Worm (Caenorhabditis elegans) whole organism, L4 larva: ENCODE results near the gene Y38H6C.23.
A peak's percentile ranks its signal among the peaks of the same experiment; 100 is the strongest.

Experiments used
- D1046.2 ChIP-seq: fragments of 200-800 bp; sonication (Bioruptor generic); IDR thresholded peaks from 2 replicates; pipeline ENCODE4 v1.3.6; 2022; ENCODE audit warnings: missing genetic modification characterization, missing compliant biosample characterization
- Y105C5A.15 ChIP-seq: fragments of 200-800 bp; sonication (Bioruptor generic); IDR thresholded peaks from 2 replicates; pipeline ENCODE4 v1.3.6; 2022; ENCODE audit warnings: missing genetic modification characterization, missing compliant biosample characterization
- Y48G9A.11 ChIP-seq: fragments of 200-800 bp; sonication (Bioruptor generic); IDR thresholded peaks from 2 replicates; pipeline ENCODE4 v1.3.6; 2022; ENCODE audit warnings: missing genetic modification reagents, missing genetic modification characterization, missing compliant biosample characterization
- Y5F2A.4 ChIP-seq: fragments of 200-800 bp; sonication (Bioruptor generic); optimal IDR thresholded peaks from 2 replicates; lab custom pipeline; 2018; ENCODE audit warnings: mild to moderate bottlenecking, missing genetic modification characterization, missing compliant biosample characterization
- ZK337.2 ChIP-seq: fragments of 200-800 bp; sonication (Bioruptor generic); IDR thresholded peaks from 2 replicates; pipeline ENCODE4 v1.3.6; 2022; ENCODE audit warnings: missing genetic modification reagents, missing genetic modification characterization, missing compliant biosample characterization
- ZK546.5 ChIP-seq, 2 experiments: sonication (generic microtip); optimal IDR thresholded peaks; 2 replicates each; lab custom pipeline; 2017; ENCODE audit warnings: missing biosample characterization in 2 of 2, missing genetic modification characterization in 2 of 2
- aha-1 ChIP-seq: fragments of 150-350 bp; peaks from one replicate; lab custom pipeline; 2014; ENCODE audit warnings: missing biosample characterization, missing genetic modification characterization
- arid-1 ChIP-seq: fragments of 200-800 bp; sonication (Bioruptor generic); conservative IDR thresholded peaks from 2 replicates; pipeline ENCODE4 v1.3.6; 2022; ENCODE audit warnings: missing genetic modification reagents, missing genetic modification characterization, missing compliant biosample characterization
- attf-4 ChIP-seq: sonication (generic microtip); optimal IDR thresholded peaks from 3 replicates; lab custom pipeline; 2017; ENCODE audit warnings: missing biosample characterization, missing genetic modification characterization
- ceh-32 ChIP-seq: sonication (generic microtip); optimal IDR thresholded peaks from 2 replicates; lab custom pipeline; 2016; ENCODE audit warnings: mild to moderate bottlenecking, missing genetic modification characterization, missing compliant biosample characterization; ENCODE audit not compliant: poor library complexity
- ctbp-1 ChIP-seq: fragments of 200-800 bp; sonication (Bioruptor generic); IDR thresholded peaks from 2 replicates; pipeline ENCODE4 v1.3.6; 2022; ENCODE audit warnings: missing genetic modification reagents, missing genetic modification characterization, missing compliant biosample characterization
- daf-16 ChIP-seq, 3 experiments: sonication (generic microtip); optimal IDR thresholded peaks; 2 replicates each; lab custom pipeline; 2016 to 2017; ENCODE audit warnings: missing genetic modification characterization in 3 of 3, missing genetic modification reagents in 3 of 3, mild to moderate bottlenecking in 2 of 3, missing compliant biosample characterization in 2 of 3, missing biosample characterization in 1 of 3, moderate library complexity in 1 of 3
- daf-8 ChIP-seq: fragments of 200-800 bp; sonication (Bioruptor generic); IDR thresholded peaks from 2 replicates; pipeline ENCODE4 v1.3.6; 2022; ENCODE audit warnings: missing genetic modification characterization, missing compliant biosample characterization
- dmd-8 ChIP-seq: fragments of 200-800 bp; sonication (Bioruptor generic); IDR thresholded peaks from 2 replicates; pipeline ENCODE4 v1.3.6; 2022; ENCODE audit warnings: missing genetic modification characterization, missing compliant biosample characterization
- dve-1 ChIP-seq: sonication (generic microtip); optimal IDR thresholded peaks from 2 replicates; lab custom pipeline; 2017; ENCODE audit warnings: antibody characterized with exemption, mild to moderate bottlenecking, missing genetic modification characterization, missing compliant biosample characterization; ENCODE audit not compliant: insufficient read depth
- egl-27 ChIP-seq: sonication (generic microtip); optimal IDR thresholded peaks from 3 replicates; lab custom pipeline; 2017; ENCODE audit warnings: missing biosample characterization, missing genetic modification reagents, missing genetic modification characterization
- hif-1 ChIP-seq, 2 experiments: sonication (generic microtip); optimal IDR thresholded peaks; 2 replicates each; lab custom pipeline; 2016 to 2017; ENCODE audit warnings: missing compliant biosample characterization in 2 of 2, missing genetic modification characterization in 2 of 2, missing genetic modification reagents in 2 of 2, missing genotype in 2 of 2, mild to moderate bottlenecking in 1 of 2
- hlh-11 ChIP-seq: fragments of 200-800 bp; sonication (Bioruptor generic); optimal IDR thresholded peaks from 2 replicates; lab custom pipeline; 2018; ENCODE audit warnings: mild to moderate bottlenecking, missing genetic modification characterization, missing compliant biosample characterization
- lin-13 ChIP-seq: fragments of 150-350 bp; optimal IDR thresholded peaks from 2 replicates; lab custom pipeline; 2014; ENCODE audit warnings: missing biosample characterization, missing genetic modification reagents, missing genetic modification characterization
- lsy-2 ChIP-seq, 2 experiments: fragments of 150-350 bp in 1 of 2; sonication (generic microtip) in 1 of 2; optimal IDR thresholded peaks; 2 replicates each; lab custom pipeline; 2014 to 2017; ENCODE audit warnings: missing biosample characterization in 2 of 2, missing genetic modification characterization in 2 of 2
- mdt-29 ChIP-seq: fragments of 200-800 bp; sonication (Bioruptor generic); IDR thresholded peaks from 2 replicates; pipeline ENCODE4 v1.3.6; 2022; ENCODE audit warnings: missing genetic modification reagents, missing genetic modification characterization, missing compliant biosample characterization
- nhr-237 ChIP-seq: sonication (generic microtip); optimal IDR thresholded peaks from 2 replicates; lab custom pipeline; 2017; ENCODE audit warnings: missing biosample characterization, missing genetic modification characterization
- nhr-28 ChIP-seq: fragments of 150-350 bp; optimal IDR thresholded peaks from 2 replicates; lab custom pipeline; 2014; ENCODE audit warnings: missing biosample characterization, missing genetic modification characterization
- nhr-41 ChIP-seq: fragments of 200-800 bp; sonication (Bioruptor generic); IDR thresholded peaks from 2 replicates; pipeline ENCODE4 v1.3.6; 2022; ENCODE audit warnings: missing genetic modification reagents, missing genetic modification characterization, missing compliant biosample characterization
- nhr-77 ChIP-seq: fragments of 150-350 bp; optimal IDR thresholded peaks from 2 replicates; lab custom pipeline; 2014; ENCODE audit warnings: missing biosample characterization, missing genetic modification characterization
- pha-4 ChIP-seq, 2 experiments: fragments of 150-350 bp in 1 of 2; fragments of 200-800 bp in 1 of 2; sonication (Bioruptor generic) in 1 of 2; IDR thresholded peaks in 1 of 2; optimal IDR thresholded peaks in 1 of 2; 2 replicates each; pipeline versions ENCODE4 v1.3.6 to Lab custom; 2014 to 2022; ENCODE audit warnings: missing genetic modification characterization in 2 of 2, missing genetic modification reagents in 2 of 2, missing biosample characterization in 1 of 2, missing compliant biosample characterization in 1 of 2
- pqm-1 ChIP-seq: sonication (generic microtip); optimal IDR thresholded peaks from 2 replicates; lab custom pipeline; 2017; ENCODE audit warnings: missing biosample characterization, missing genetic modification characterization
- sdz-12 ChIP-seq: fragments of 200-800 bp; sonication (Bioruptor generic); optimal IDR thresholded peaks from 2 replicates; lab custom pipeline; 2018; ENCODE audit warnings: mild to moderate bottlenecking, missing genetic modification characterization, missing compliant biosample characterization
- set-16 ChIP-seq: fragments of 200-800 bp; sonication (Bioruptor generic); IDR thresholded peaks from 2 replicates; pipeline ENCODE4 v1.3.6; 2022; ENCODE audit warnings: missing genetic modification reagents, missing genetic modification characterization, missing compliant biosample characterization
- skn-1 ChIP-seq: fragments of 150-350 bp; optimal IDR thresholded peaks from 2 replicates; lab custom pipeline; 2014; ENCODE audit warnings: missing biosample characterization, missing genetic modification characterization
- snpc-4 ChIP-seq: fragments of 150-350 bp; optimal IDR thresholded peaks from 2 replicates; lab custom pipeline; 2014; ENCODE audit warnings: missing biosample characterization, missing genetic modification characterization
- unc-39 ChIP-seq: sonication (generic microtip); optimal IDR thresholded peaks from 2 replicates; lab custom pipeline; 2017; ENCODE audit warnings: missing biosample characterization, missing genetic modification characterization
- unc-62 ChIP-seq, 3 experiments: fragments of 150-350 bp in 1 of 3; sonication (generic microtip); optimal IDR thresholded peaks in 2 of 3; peaks in 1 of 3; 1 replicate in 1 of 3; 2 replicates in 2 of 3; lab custom pipeline; 2014 to 2017; ENCODE audit warnings: missing biosample characterization in 3 of 3, missing genetic modification characterization in 3 of 3, missing genetic modification reagents in 3 of 3, missing genotype in 1 of 3
- zag-1 ChIP-seq: fragments of 150-350 bp; optimal IDR thresholded peaks from 2 replicates; lab custom pipeline; 2014; ENCODE audit warnings: missing biosample characterization, missing genetic modification characterization
- zfp-2 ChIP-seq: sonication (generic microtip); optimal IDR thresholded peaks from 2 replicates; lab custom pipeline; 2016; ENCODE audit warnings: mild to moderate bottlenecking, missing genetic modification characterization, missing compliant biosample characterization
- zfp-3 ChIP-seq: fragments of 200-800 bp; sonication (Bioruptor generic); conservative IDR thresholded peaks from 2 replicates; pipeline ENCODE4 v1.3.6; 2022; ENCODE audit warnings: missing genetic modification reagents, missing genetic modification characterization, missing compliant biosample characterization
- ztf-11 ChIP-seq: fragments of 150-350 bp; optimal IDR thresholded peaks from 2 replicates; lab custom pipeline; 2014; ENCODE audit warnings: missing biosample characterization, missing genetic modification characterization

Gene Y38H6C.23

ce11 chrV:20547048-20547447 is 9.1 kb downstream of the Y38H6C.23 start, which contains the start of gene Y38H6C.18:
Y38H6C.18 (minus strand) TSS chrV:20547148.
- no peak for TF ChIP-seq skn-1 (tag; lab: Kevin White, UChicago)
- TF ChIP-seq Y48G9A.11 (GFP tag; lab: Robert Waterston, UW) = no peak
- no peak for TF ChIP-seq ZK337.2 (GFP tag; lab: Robert Waterston, UW)
- no peak for TF ChIP-seq dve-1 (tag; lab: Kevin White, UChicago)
- no peak for TF ChIP-seq lin-13 (GFP tag; lab: Kevin White, UChicago)
- no peak for TF ChIP-seq egl-27 (tag; lab: Kevin White, UChicago)
- TF ChIP-seq dmd-8 (GFP tag; lab: Robert Waterston, UW) = no peak
- no peak for TF ChIP-seq daf-8 (GFP tag; lab: Robert Waterston, UW)
- TF ChIP-seq zag-1 (tag; lab: Kevin White, UChicago) = no peak
- no peak for TF ChIP-seq arid-1 (GFP tag; lab: Robert Waterston, UW)
- TF ChIP-seq snpc-4 = no peak
- no peak for TF ChIP-seq Y105C5A.15 (GFP tag; lab: Robert Waterston, UW)
- no peak for TF ChIP-seq pha-4 (GFP tag; IDR thresholded peaks at IDR 0.05; lab: Robert Waterston, UW)
- TF ChIP-seq pha-4 (tag; optimal IDR thresholded peaks at IDR 0.05; lab: Kevin White, UChicago) = no peak
- no peak for TF ChIP-seq hlh-11
- TF ChIP-seq nhr-28 (tag; lab: Kevin White, UChicago) = no peak
- no peak for TF ChIP-seq ztf-11 (tag; lab: Kevin White, UChicago)
- no peak for TF ChIP-seq zfp-2
- no peak for TF ChIP-seq attf-4 (tag; lab: Kevin White, UChicago)
- no peak for TF ChIP-seq aha-1 (tag; lab: Kevin White, UChicago)
- TF ChIP-seq lsy-2 (tag; optimal IDR thresholded peaks at IDR 0.05; lab: Kevin White, UChicago) = no peak

- TF ChIP-seq ZK546.5 (tag; optimal IDR thresholded peaks at IDR 0.05; lab: Kevin White, UChicago) (no peak), daf-16 (GFP tag; optimal IDR thresholded peaks at IDR 0.05; lab: Kevin White, UChicago) (no peak), daf-16 (tag; optimal IDR thresholded peaks at IDR 0.05; lab: Kevin White, UChicago) (peak; percentile 71), Y5F2A.4 (GFP tag; lab: Kevin White, UChicago) (no peak), Y48G9A.11 (GFP tag; lab: Robert Waterston, UW) (no peak), unc-62 (GFP tag; optimal IDR thresholded peaks at IDR 0.05 in 1 of 2; lab: Kevin White, UChicago) (no peak), unc-62 (tag; optimal IDR thresholded peaks at IDR 0.05; lab: Kevin White, UChicago) (no peak), D1046.2 (GFP tag; lab: Robert Waterston, UW) (no peak), ceh-32 (tag; lab: Kevin White, UChicago) (no peak), ctbp-1 (GFP tag; lab: Robert Waterston, UW) (no peak), hif-1 (tag; optimal IDR thresholded peaks at IDR 0.05; lab: Kevin White, UChicago) (no peak), zag-1 (tag; lab: Kevin White, UChicago) (no peak), nhr-41 (GFP tag; lab: Robert Waterston, UW) (no peak), hlh-11 (no peak), zfp-3 (no peak), nhr-237 (tag; lab: Kevin White, UChicago) (no peak), pqm-1 (tag; lab: Kevin White, UChicago) (peak; percentile 2), unc-39 (tag; lab: Kevin White, UChicago) (no peak), sdz-12 (GFP tag; lab: Kevin White, UChicago) (no peak)
These were observed 10.4 kb downstream of the Y38H6C.23 start for ce11 chrV:20545742-20546141.

ce11 chrV:20544610-20545009 is 11.6 kb downstream of the Y38H6C.23 start:
- TF ChIP-seq daf-16 (GFP tag; optimal IDR thresholded peaks at IDR 0.05; lab: Kevin White, UChicago) = no peak
- peak; percentile 84 for TF ChIP-seq daf-16 (tag; optimal IDR thresholded peaks at IDR 0.05; lab: Kevin White, UChicago)
- no peak for TF ChIP-seq set-16 (GFP tag; lab: Robert Waterston, UW)
- peak; percentile 23 for TF ChIP-seq nhr-77 (tag; lab: Kevin White, UChicago)
- TF ChIP-seq nhr-28 (tag; lab: Kevin White, UChicago) = peak; percentile 56
- TF ChIP-seq mdt-29 (GFP tag; lab: Robert Waterston, UW) = no peak
